Worm (Caenorhabditis elegans) whole organism, mixed stage, embryonic: Measurements from ENCODE around the gene mak-1.

Experiments used
- bed-3 ChIP-seq: fragments of 200-800 bp; sonication (Bioruptor generic); optimal IDR thresholded peaks from 3 replicates; lab custom pipeline; 2018; ENCODE audit warnings: mild to moderate bottlenecking, missing genetic modification characterization, moderate library complexity, missing compliant biosample characterization
- elt-3 ChIP-seq: fragments of 150-350 bp; optimal IDR thresholded peaks from 2 replicates; lab custom pipeline; 2014; ENCODE audit warnings: missing biosample characterization, missing genetic modification characterization
- flh-1 ChIP-seq: fragments of 200-800 bp; sonication (Bioruptor generic); optimal IDR thresholded peaks from 2 replicates; lab custom pipeline; 2018; ENCODE audit warnings: mild to moderate bottlenecking, missing genetic modification characterization, moderate library complexity, missing compliant biosample characterization
- lin-13 ChIP-seq: fragments of 150-350 bp; optimal IDR thresholded peaks from 2 replicates; lab custom pipeline; 2014; ENCODE audit warnings: missing biosample characterization, missing genetic modification characterization
- snpc-4 ChIP-seq: fragments of 150-350 bp; optimal IDR thresholded peaks from 2 replicates; lab custom pipeline; 2014; ENCODE audit warnings: missing biosample characterization, missing genetic modification characterization
- unc-120 ChIP-seq: sonication (generic microtip); optimal IDR thresholded peaks from 2 replicates; lab custom pipeline; 2017; ENCODE audit warnings: missing genetic modification characterization, missing compliant biosample characterization; ENCODE audit not compliant: poor library complexity, severe bottlenecking
- unc-39 ChIP-seq: fragments of 150-350 bp; optimal IDR thresholded peaks from 2 replicates; lab custom pipeline; 2014; ENCODE audit warnings: missing biosample characterization, missing genetic modification characterization
- unc-62 ChIP-seq: fragments of 150-350 bp; optimal IDR thresholded peaks from 2 replicates; lab custom pipeline; 2014; ENCODE audit warnings: missing biosample characterization, missing genetic modification reagents, missing genetic modification characterization

DNA sequence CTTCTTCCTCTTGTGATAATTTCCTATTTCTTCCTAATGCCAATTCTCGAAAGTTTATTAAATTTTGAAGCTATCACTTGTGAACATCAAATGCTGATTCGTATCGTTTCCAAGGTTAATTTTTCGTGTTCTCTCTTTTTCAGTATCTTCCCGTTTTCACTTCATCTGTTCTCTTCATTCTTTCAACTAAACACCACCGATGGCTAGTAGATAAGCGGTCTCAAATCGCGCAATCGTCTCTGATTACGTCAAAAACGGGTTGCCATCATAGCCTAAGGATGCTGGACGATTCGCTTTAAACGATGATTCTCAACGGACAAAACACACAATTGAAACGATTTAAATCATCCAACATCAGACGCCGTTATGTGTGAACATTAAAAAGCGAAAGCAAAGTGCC, 26.3 kb upstream of the mak-1 start:
- TF ChIP-seq unc-39 (tag; lab: Kevin White, UChicago) (no peak), unc-62 (GFP tag; lab: Kevin White, UChicago) (no peak), unc-120 (no peak), bed-3 (GFP tag; lab: Kevin White, UChicago) (no peak), snpc-4 (tag; lab: Kevin White, UChicago) (no peak), flh-1 (no peak), lin-13 (no peak), elt-3 (tag; lab: Kevin White, UChicago) (no peak)
